Fruit fly (Drosophila melanogaster): ENCODE results near the gene eIF3e.

eIF3e gene

dm6 chr3L:16769866-16770265, 16.9 kb downstream of the eIF3e start (continued):
- TF ChIP-seq Jarid2 (GFP tag; optimal IDR thresholded peaks at IDR 0.05) (peak; percentile 35), CG10274 (GFP tag; optimal IDR thresholded peaks at IDR 0.05) (no peak), ro (GFP tag; IDR thresholded peaks at IDR 0.05) (no peak), CG4730 (GFP tag; IDR thresholded peaks at IDR 0.05) (peak; percentile 29; the same call in 1 of the 2 replicates), Atf6 (GFP tag; IDR thresholded peaks at IDR 0.05) (peak; percentile 39), org-1 (GFP tag; optimal IDR thresholded peaks at IDR 0.05) (peak; percentile 5), gcm (GFP tag; optimal IDR thresholded peaks at IDR 0.05) (peak; percentile 32), tin (GFP tag; optimal IDR thresholded peaks at IDR 0.05) (peak; percentile 39), twi (tag; optimal IDR thresholded peaks at IDR 0.05) (peak; percentile 63), CG12219 (GFP tag; optimal IDR thresholded peaks at IDR 0.05) (peak; percentile 29), CG7786 (GFP tag; optimal IDR thresholded peaks at IDR 0.05) (no peak), CG15514 (GFP tag; optimal IDR thresholded peaks at IDR 0.05) (peak; percentile 12), CG10959 (GFP tag; IDR thresholded peaks at IDR 0.05) (0 out of 2 replicates have a peak, but pooled peaks have one; percentile 39), chif (GFP tag; optimal IDR thresholded peaks at IDR 0.05) (peak in 1 of 2 experiments; percentile 30), mirr (GFP tag; optimal IDR thresholded peaks at IDR 0.05) (peak; percentile 64), CG16813 (GFP tag; IDR thresholded peaks at IDR 0.05; ENCODE audit: partially characterized antibody) (peak; percentile 11; the same call in 1 of the 3 replicates), zf30C (GFP tag; optimal IDR thresholded peaks at IDR 0.05) (peak; percentile 27), pb (GFP tag; optimal IDR thresholded peaks at IDR 0.05) (peak; percentile 40)

- no peak for TF ChIP-seq Trl (optimal IDR thresholded peaks at IDR 0.05)
- TF ChIP-seq Trl (GFP tag; optimal IDR thresholded peaks at IDR 0.05) = peak; percentile 14
- peak; percentile 39 for TF ChIP-seq CG30403 (GFP tag; optimal IDR thresholded peaks at IDR 0.05)
- no peak for TF ChIP-seq CG2875 (GFP tag; optimal IDR thresholded peaks at IDR 0.05)
- no peak for TF ChIP-seq CG9437 (GFP tag; optimal IDR thresholded peaks at IDR 0.05)
- peak; percentile 51 for TF ChIP-seq trem (tag; optimal IDR thresholded peaks at IDR 0.05)
- peak; percentile 2 for TF ChIP-seq Max (GFP tag; optimal IDR thresholded peaks at IDR 0.05)
- peak; percentile 15 for TF ChIP-seq CG30431 (GFP tag; optimal IDR thresholded peaks at IDR 0.05)
- TF ChIP-seq CG11456 (GFP tag; IDR thresholded peaks at IDR 0.05) = 0 out of 3 replicates have a peak, but pooled peaks have one; percentile 32
- TF ChIP-seq tap (tag; optimal IDR thresholded peaks at IDR 0.05) = peak; percentile 19
- TF ChIP-seq hth (optimal IDR thresholded peaks at IDR 0.05) = peak; percentile 84
- 0 out of 2 replicates have a peak, but pooled peaks have one; percentile 34 for TF ChIP-seq CG4360 (GFP tag; IDR thresholded peaks at IDR 0.05)
- peak; percentile 66 for TF ChIP-seq CG15696 (tag; optimal IDR thresholded peaks at IDR 0.05)
- TF ChIP-seq esg (GFP tag; conservative IDR thresholded peaks at IDR 0.05) = 0 out of 2 replicates have a peak, but pooled peaks have one; percentile 10
- peak; percentile 43 for TF ChIP-seq D19A (tag; optimal IDR thresholded peaks at IDR 0.05)
- 0 out of 2 replicates have a peak, but pooled peaks have one; percentile 24 for TF ChIP-seq sna (GFP tag; IDR thresholded peaks at IDR 0.05; ENCODE audit: partially characterized antibody)
- no peak for TF ChIP-seq CG9215 (GFP tag; IDR thresholded peaks at IDR 0.05)
- peak; percentile 38 for TF ChIP-seq Antp (GFP tag; optimal IDR thresholded peaks at IDR 0.05)
- peak; percentile 15 for TF ChIP-seq Kr (GFP tag; optimal IDR thresholded peaks at IDR 0.05)
- no peak for TF ChIP-seq lbe (GFP tag; optimal IDR thresholded peaks at IDR 0.05)
- no peak for TF ChIP-seq cg (GFP tag; optimal IDR thresholded peaks at IDR 0.05)
- TF ChIP-seq insv (GFP tag; optimal IDR thresholded peaks at IDR 0.05) = peak in 1 of 2 experiments; percentile 27
- peak; percentile 32 for TF ChIP-seq CG6254 (GFP tag; optimal IDR thresholded peaks at IDR 0.05)
- TF ChIP-seq BtbVII (GFP tag; optimal IDR thresholded peaks at IDR 0.05) = no peak
- peak; percentile 59 for TF ChIP-seq nmo (GFP tag; optimal IDR thresholded peaks at IDR 0.05)
- TF ChIP-seq bab2 (GFP tag; optimal IDR thresholded peaks at IDR 0.05) = peak; percentile 23
- peak; percentile 55 for TF ChIP-seq Ptx1 (GFP tag; IDR thresholded peaks at IDR 0.05)
- TF ChIP-seq onecut (GFP tag; IDR thresholded peaks at IDR 0.05) = 0 out of 2 replicates have a peak, but pooled peaks have one; percentile 12
- peak; percentile 48 for TF ChIP-seq gsb-n (tag; optimal IDR thresholded peaks at IDR 0.05)
- TF ChIP-seq CG10267 (tag; optimal IDR thresholded peaks at IDR 0.05) = peak; percentile 42
- peak; percentile 42 for TF ChIP-seq CG1602 (GFP tag; optimal IDR thresholded peaks at IDR 0.05)
- TF ChIP-seq CG11093 (GFP tag; IDR thresholded peaks at IDR 0.05) = 0 out of 3 replicates have a peak, but pooled peaks have one; percentile 31
These were observed 18.6 kb downstream of the eIF3e start for dm6 chr3L:16768001-16768652.
